Worm (Caenorhabditis elegans) whole organism, L4 larva: ENCODE measurements around the gene dig-1.

ENCODE experiments used
- F44E2.7 ChIP-seq: fragments of 200-800 bp; sonication (Bioruptor generic); IDR thresholded peaks from 2 replicates; pipeline ENCODE4 v2.1.2; 2022; ENCODE audit warnings: missing genetic modification characterization, missing compliant biosample characterization
- aha-1 ChIP-seq: fragments of 150-350 bp; peaks from one replicate; lab custom pipeline; 2014; ENCODE audit warnings: missing biosample characterization, missing genetic modification characterization
- aly-2 ChIP-seq: sonication (generic microtip); optimal IDR thresholded peaks from 2 replicates; lab custom pipeline; 2018; ENCODE audit warnings: missing biosample characterization, missing genetic modification characterization
- ceh-44 ChIP-seq: fragments of 200-800 bp; sonication (Bioruptor generic); IDR thresholded peaks from 2 replicates; pipeline ENCODE4 v1.3.6; 2022; ENCODE audit warnings: missing genetic modification reagents, missing genetic modification characterization, missing compliant biosample characterization
- cey-2 ChIP-seq: sonication (generic microtip); optimal IDR thresholded peaks from 3 replicates; lab custom pipeline; 2017; ENCODE audit warnings: missing genetic modification characterization, mild to moderate bottlenecking, missing compliant biosample characterization, antibody characterized with exemption, borderline replicate concordance; ENCODE audit not compliant: insufficient read depth
- lin-13 ChIP-seq: fragments of 150-350 bp; optimal IDR thresholded peaks from 2 replicates; lab custom pipeline; 2014; ENCODE audit warnings: missing biosample characterization, missing genetic modification reagents, missing genetic modification characterization
- nhr-28 ChIP-seq: fragments of 150-350 bp; optimal IDR thresholded peaks from 2 replicates; lab custom pipeline; 2014; ENCODE audit warnings: missing biosample characterization, missing genetic modification characterization
- rbr-2 ChIP-seq: sonication (generic microtip); optimal IDR thresholded peaks from 2 replicates; lab custom pipeline; 2016; ENCODE audit warnings: missing genotype, missing genetic modification characterization, missing compliant biosample characterization
- skn-1 ChIP-seq: fragments of 150-350 bp; optimal IDR thresholded peaks from 2 replicates; lab custom pipeline; 2014; ENCODE audit warnings: missing biosample characterization, missing genetic modification characterization
- snpc-4 ChIP-seq: fragments of 150-350 bp; optimal IDR thresholded peaks from 2 replicates; lab custom pipeline; 2014; ENCODE audit warnings: missing biosample characterization, missing genetic modification characterization
- tra-1 ChIP-seq: fragments of 200-800 bp; sonication (Bioruptor generic); IDR thresholded peaks from 2 replicates; pipeline ENCODE4 v1.3.6; 2022; ENCODE audit warnings: missing genetic modification reagents, missing genetic modification characterization, missing compliant biosample characterization
- zfp-2 ChIP-seq: sonication (generic microtip); optimal IDR thresholded peaks from 2 replicates; lab custom pipeline; 2016; ENCODE audit warnings: mild to moderate bottlenecking, missing genetic modification characterization, missing compliant biosample characterization
- zip-11 ChIP-seq: fragments of 200-800 bp; sonication (Bioruptor generic); IDR thresholded peaks from 2 replicates; pipeline ENCODE4 v1.3.6; 2022; ENCODE audit warnings: missing genetic modification characterization, missing compliant biosample characterization

DNA sequence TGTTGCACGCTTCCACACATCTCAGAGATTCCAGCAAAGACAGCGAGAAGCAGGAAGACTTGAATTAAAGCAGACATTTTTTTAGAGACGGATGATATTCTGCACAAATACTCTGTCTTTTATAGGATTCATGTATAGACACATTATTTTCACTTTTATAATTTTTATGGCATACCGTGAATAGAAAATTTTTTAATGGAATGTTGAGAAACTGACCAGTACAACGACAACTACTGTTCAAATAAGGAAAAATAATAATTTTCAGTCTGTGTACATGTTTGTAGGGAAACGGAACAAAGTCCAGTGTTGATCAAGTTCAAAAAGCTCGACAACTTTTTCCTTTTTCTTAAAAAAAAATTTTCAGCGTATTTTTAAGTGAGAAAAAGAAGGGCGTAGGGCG, 9.5 kb upstream of the dig-1 start, which contains the start of gene Y102E9.6:
- no peak for TF ChIP-seq aly-2 (tag; lab: Kevin White, UChicago)
- no peak for TF ChIP-seq aha-1 (tag; lab: Kevin White, UChicago)
- TF ChIP-seq rbr-2 (tag; lab: Kevin White, UChicago), result no peak
- TF ChIP-seq skn-1 (tag; lab: Kevin White, UChicago), result no peak
- no peak for TF ChIP-seq snpc-4 (tag; lab: Kevin White, UChicago)
- no peak for TF ChIP-seq lin-13 (GFP tag; lab: Kevin White, UChicago)
- no peak for TF ChIP-seq zfp-2
- TF ChIP-seq ceh-44 (GFP tag; lab: Robert Waterston, UW), result no peak
- TF ChIP-seq zip-11 (GFP tag; lab: Robert Waterston, UW), result no peak
- TF ChIP-seq tra-1, result no peak
- no peak for TF ChIP-seq cey-2
- no peak for TF ChIP-seq F44E2.7 (GFP tag; lab: Robert Waterston, UW)
- TF ChIP-seq nhr-28 (tag; lab: Kevin White, UChicago), result no peak
